Fruit fly (Drosophila melanogaster): ENCODE data around the gene CG4953.

dm6 chr2L:10222550-10223231, 43.8 kb upstream of the CG4953 start, which contains the start of gene Bcs1:
- TF ChIP-seq ttk (optimal IDR thresholded peaks at IDR 0.05) (no peak), Myc (optimal IDR thresholded peaks at IDR 0.05) (no peak), h (optimal IDR thresholded peaks at IDR 0.05) (no peak), insv (optimal IDR thresholded peaks at IDR 0.05) (no peak), Sin3A (optimal IDR thresholded peaks at IDR 0.05) (no peak)

All from Kc167 (cell line).